Worm (Caenorhabditis elegans) whole organism, mixed stage, embryonic: ENCODE data around the gene abts-2.

Experiments used
- bed-3 ChIP-seq: fragments of 200-800 bp; sonication (Bioruptor generic); optimal IDR thresholded peaks from 3 replicates; lab custom pipeline; 2018; ENCODE audit warnings: mild to moderate bottlenecking, missing genetic modification characterization, moderate library complexity, missing compliant biosample characterization
- ceh-39 ChIP-seq: fragments of 150-350 bp; optimal IDR thresholded peaks from 2 replicates; lab custom pipeline; 2014; ENCODE audit warnings: missing biosample characterization, missing genetic modification characterization
- ceh-43 ChIP-seq: fragments of 200-800 bp; sonication (Bioruptor generic); optimal IDR thresholded peaks from 2 replicates; lab custom pipeline; 2018; ENCODE audit warnings: mild to moderate bottlenecking, missing genetic modification characterization, moderate library complexity, missing compliant biosample characterization
- ceh-83 ChIP-seq: fragments of 200-800 bp; sonication (Bioruptor generic); optimal IDR thresholded peaks from 2 replicates; lab custom pipeline; 2018; ENCODE audit warnings: mild to moderate bottlenecking, missing genetic modification characterization, missing compliant biosample characterization
- cnd-1 ChIP-seq: fragments of 200-800 bp; sonication (Bioruptor generic); optimal IDR thresholded peaks from 2 replicates; lab custom pipeline; 2018; ENCODE audit warnings: mild to moderate bottlenecking, missing genetic modification characterization, missing compliant biosample characterization
- drap-1 ChIP-seq: fragments of 200-800 bp; sonication (Bioruptor generic); optimal IDR thresholded peaks from 3 replicates; lab custom pipeline; 2018; ENCODE audit warnings: mild to moderate bottlenecking, missing genetic modification characterization, missing compliant biosample characterization
- elt-1 ChIP-seq: sonication (generic microtip); optimal IDR thresholded peaks from 2 replicates; lab custom pipeline; 2017; ENCODE audit warnings: missing genetic modification characterization, mild to moderate bottlenecking, missing compliant biosample characterization, antibody characterized with exemption, moderate library complexity, borderline replicate concordance; ENCODE audit not compliant: insufficient read depth
- elt-3 ChIP-seq: fragments of 150-350 bp; optimal IDR thresholded peaks from 2 replicates; lab custom pipeline; 2014; ENCODE audit warnings: missing biosample characterization, missing genetic modification characterization
- ham-2 ChIP-seq: fragments of 200-800 bp; sonication (Bioruptor generic); optimal IDR thresholded peaks from 2 replicates; lab custom pipeline; 2018; ENCODE audit warnings: mild to moderate bottlenecking, missing genetic modification characterization, missing compliant biosample characterization
- hlh-1 ChIP-seq: fragments of 150-350 bp; optimal IDR thresholded peaks from 2 replicates; lab custom pipeline; 2014; ENCODE audit warnings: missing biosample characterization, missing genetic modification reagents, missing genetic modification characterization
- lin-13 ChIP-seq: fragments of 150-350 bp; optimal IDR thresholded peaks from 2 replicates; lab custom pipeline; 2014; ENCODE audit warnings: missing biosample characterization, missing genetic modification characterization
- lin-32 ChIP-seq: fragments of 200-800 bp; sonication (Bioruptor generic); optimal IDR thresholded peaks from 2 replicates; lab custom pipeline; 2018; ENCODE audit warnings: mild to moderate bottlenecking, missing genetic modification characterization, missing compliant biosample characterization
- lsy-2 ChIP-seq: fragments of 150-350 bp; optimal IDR thresholded peaks from 2 replicates; lab custom pipeline; 2014; ENCODE audit warnings: missing biosample characterization, missing genetic modification characterization
- mab-5 ChIP-seq: fragments of 150-350 bp; optimal IDR thresholded peaks from 2 replicates; lab custom pipeline; 2014; ENCODE audit warnings: missing biosample characterization, missing genetic modification characterization
- mep-1 ChIP-seq: fragments of 150-350 bp; optimal IDR thresholded peaks from 2 replicates; lab custom pipeline; 2017; ENCODE audit warnings: missing biosample characterization, missing genetic modification reagents, missing genetic modification characterization, inconsistent platforms
- mls-2 ChIP-seq: sonication (generic microtip); optimal IDR thresholded peaks from 2 replicates; lab custom pipeline; 2016; ENCODE audit warnings: mild to moderate bottlenecking, missing genetic modification characterization, moderate library complexity, missing compliant biosample characterization
- nhr-12 ChIP-seq: fragments of 150-350 bp; optimal IDR thresholded peaks from 2 replicates; lab custom pipeline; 2014; ENCODE audit warnings: missing biosample characterization, missing genetic modification characterization
- nhr-2 ChIP-seq: fragments of 150-350 bp; optimal IDR thresholded peaks from 2 replicates; lab custom pipeline; 2014; ENCODE audit warnings: missing biosample characterization, missing genetic modification characterization
- nhr-237 ChIP-seq: fragments of 150-350 bp; optimal IDR thresholded peaks from 2 replicates; lab custom pipeline; 2014; ENCODE audit warnings: missing biosample characterization, missing genetic modification characterization
- nhr-28 ChIP-seq: fragments of 150-350 bp; optimal IDR thresholded peaks from 2 replicates; lab custom pipeline; 2014; ENCODE audit warnings: missing biosample characterization, missing genetic modification characterization
- nhr-76 ChIP-seq: sonication (generic microtip); optimal IDR thresholded peaks from 2 replicates; lab custom pipeline; 2017; ENCODE audit warnings: missing biosample characterization, missing genetic modification characterization
- pha-4 ChIP-seq: fragments of 150-350 bp; optimal IDR thresholded peaks from 2 replicates; lab custom pipeline; 2018; ENCODE audit warnings: missing biosample characterization, missing genetic modification reagents, missing genetic modification characterization
- snpc-4 ChIP-seq: fragments of 150-350 bp; optimal IDR thresholded peaks from 2 replicates; lab custom pipeline; 2014; ENCODE audit warnings: missing biosample characterization, missing genetic modification characterization
- sptf-1 ChIP-seq: sonication (generic microtip); optimal IDR thresholded peaks from 2 replicates; lab custom pipeline; 2017; ENCODE audit warnings: mild to moderate bottlenecking, missing genetic modification characterization, moderate library complexity, missing compliant biosample characterization
- unc-120 ChIP-seq: sonication (generic microtip); optimal IDR thresholded peaks from 2 replicates; lab custom pipeline; 2017; ENCODE audit warnings: missing genetic modification characterization, missing compliant biosample characterization; ENCODE audit not compliant: poor library complexity, severe bottlenecking
- unc-39 ChIP-seq: fragments of 150-350 bp; optimal IDR thresholded peaks from 2 replicates; lab custom pipeline; 2014; ENCODE audit warnings: missing biosample characterization, missing genetic modification characterization
- unc-62 ChIP-seq: fragments of 150-350 bp; optimal IDR thresholded peaks from 2 replicates; lab custom pipeline; 2014; ENCODE audit warnings: missing biosample characterization, missing genetic modification reagents, missing genetic modification characterization
- zip-8 ChIP-seq: fragments of 150-350 bp; optimal IDR thresholded peaks from 2 replicates; lab custom pipeline; 2014; ENCODE audit warnings: missing biosample characterization, missing genetic modification characterization
- ztf-11 ChIP-seq: fragments of 150-350 bp; optimal IDR thresholded peaks from 2 replicates; lab custom pipeline; 2014; ENCODE audit warnings: missing biosample characterization, missing genetic modification characterization

The abts-2 gene

DNA sequence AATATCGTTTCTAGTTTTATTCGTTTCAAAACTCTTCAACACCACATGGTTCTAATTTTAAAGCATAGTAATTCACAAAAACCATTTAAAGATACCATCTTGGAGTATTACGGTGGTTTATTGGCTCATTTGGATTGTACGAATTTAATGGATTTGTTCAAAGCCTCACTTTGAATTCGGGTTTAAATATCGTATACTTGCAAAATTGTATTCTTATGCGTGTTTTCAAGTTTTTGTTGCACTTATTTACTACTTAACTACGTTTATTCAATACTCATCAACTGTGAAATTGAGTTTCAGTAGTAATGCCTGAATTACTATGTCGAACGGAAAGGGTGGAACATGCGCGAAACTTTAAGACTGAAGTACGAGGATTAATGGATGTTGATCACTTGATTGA, at the start of gene abts-2:
Gene abts-2, plus strand, starts transcription at position 301 of the 400 bp plus-strand sequence.
- TF ChIP-seq unc-120 (tag; lab: Kevin White, UChicago): no peak
- no peak for TF ChIP-seq elt-1
- TF ChIP-seq lsy-2 (tag; lab: Kevin White, UChicago): no peak
- no peak for TF ChIP-seq ham-2 (GFP tag; lab: Kevin White, UChicago)
- TF ChIP-seq nhr-12 (tag; lab: Kevin White, UChicago): no peak
- TF ChIP-seq drap-1: no peak
- no peak for TF ChIP-seq nhr-2 (tag; lab: Kevin White, UChicago)
- TF ChIP-seq mab-5 (tag; lab: Kevin White, UChicago): no peak
- no peak for TF ChIP-seq snpc-4
- no peak for TF ChIP-seq pha-4 (tag; lab: Kevin White, UChicago)
- TF ChIP-seq nhr-76 (tag; lab: Kevin White, UChicago): no peak
- no peak for TF ChIP-seq unc-39 (tag; lab: Kevin White, UChicago)
- TF ChIP-seq zip-8 (tag; lab: Kevin White, UChicago): no peak
- no peak for TF ChIP-seq bed-3 (GFP tag; lab: Kevin White, UChicago)
- no peak for TF ChIP-seq ceh-43 (GFP tag; lab: Kevin White, UChicago)
- no peak for TF ChIP-seq ztf-11 (tag; lab: Kevin White, UChicago)

DNA sequence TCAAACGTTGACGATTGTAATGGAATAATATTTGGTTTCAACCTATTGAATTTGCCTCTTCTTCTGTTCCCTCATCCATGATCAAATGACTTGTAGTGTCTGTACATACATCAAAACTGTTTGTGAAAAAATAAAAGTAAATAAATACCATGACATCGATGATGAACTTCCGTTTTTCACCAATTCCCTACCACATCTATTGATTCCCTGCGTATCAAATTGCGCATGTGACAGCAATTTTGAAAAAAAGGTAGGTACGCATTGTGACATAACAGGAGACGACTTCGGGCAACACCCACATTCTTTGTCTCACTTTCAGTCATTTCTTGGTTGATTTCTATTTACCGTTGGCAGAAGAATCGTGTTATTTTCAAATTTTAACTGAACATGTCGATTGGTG, 49.1 kb upstream of the abts-2 start, which contains the start of gene C35C5.9:
Gene C35C5.9, plus strand, starts transcription at position 161 of the 400 bp plus-strand sequence.
- TF ChIP-seq ceh-39 (tag; lab: Kevin White, UChicago): no peak
- TF ChIP-seq nhr-12 (tag; lab: Kevin White, UChicago): no peak
- TF ChIP-seq drap-1: no peak
- TF ChIP-seq lsy-2 (tag; lab: Kevin White, UChicago): no peak
- no peak for TF ChIP-seq mls-2
- TF ChIP-seq sptf-1 (tag; lab: Kevin White, UChicago): no peak
- no peak for TF ChIP-seq nhr-237
- TF ChIP-seq ceh-83 (GFP tag; lab: Kevin White, UChicago): no peak
- no peak for TF ChIP-seq bed-3 (GFP tag; lab: Kevin White, UChicago)
- TF ChIP-seq unc-62: no peak
- no peak for TF ChIP-seq lin-32 (GFP tag; lab: Kevin White, UChicago)
- no peak for TF ChIP-seq pha-4 (tag; lab: Kevin White, UChicago)
- no peak for TF ChIP-seq nhr-76 (tag; lab: Kevin White, UChicago)
- TF ChIP-seq snpc-4: no peak
- no peak for TF ChIP-seq nhr-28 (tag; lab: Kevin White, UChicago)
- TF ChIP-seq ham-2 (GFP tag; lab: Kevin White, UChicago): no peak
- no peak for TF ChIP-seq lin-13 (tag; lab: Kevin White, UChicago)
- TF ChIP-seq mep-1: no peak
- TF ChIP-seq hlh-1 (tag; lab: Kevin White, UChicago): no peak
- TF ChIP-seq, all 35 proteins: peak for 0

DNA sequence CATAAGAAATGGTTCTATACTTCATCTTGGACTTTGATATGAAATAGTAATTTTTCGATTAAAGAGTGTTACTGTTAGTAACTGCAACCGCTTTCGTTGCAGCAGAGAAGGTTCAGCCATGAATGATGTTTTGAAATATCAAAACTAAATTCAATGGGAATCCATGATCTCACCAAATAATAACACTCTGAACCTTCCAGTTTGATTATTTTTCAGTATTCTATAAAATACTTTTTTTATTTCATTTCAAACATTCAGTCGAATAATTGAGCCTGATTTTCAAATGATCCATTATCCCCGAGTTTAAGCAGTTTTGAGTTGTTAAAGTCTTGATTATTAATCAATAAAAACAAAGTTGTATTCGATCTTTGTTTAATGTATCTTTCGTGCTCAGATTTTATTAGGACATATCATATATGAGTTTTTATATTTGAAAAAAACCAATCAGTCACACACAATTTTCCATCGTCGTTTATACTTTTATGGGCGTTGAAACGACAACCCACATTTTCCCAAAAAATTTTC, 48.2 kb upstream of the abts-2 start, which contains the start of gene gcp-2.2:
Gene gcp-2.2, plus strand, starts transcription at position 475 of the 525 bp plus-strand sequence.
- TF ChIP-seq elt-3 (tag; lab: Kevin White, UChicago) (no peak), drap-1 (no peak), nhr-28 (tag; lab: Kevin White, UChicago) (no peak)
- TF ChIP-seq, all 35 proteins: peak for 0

DNA sequence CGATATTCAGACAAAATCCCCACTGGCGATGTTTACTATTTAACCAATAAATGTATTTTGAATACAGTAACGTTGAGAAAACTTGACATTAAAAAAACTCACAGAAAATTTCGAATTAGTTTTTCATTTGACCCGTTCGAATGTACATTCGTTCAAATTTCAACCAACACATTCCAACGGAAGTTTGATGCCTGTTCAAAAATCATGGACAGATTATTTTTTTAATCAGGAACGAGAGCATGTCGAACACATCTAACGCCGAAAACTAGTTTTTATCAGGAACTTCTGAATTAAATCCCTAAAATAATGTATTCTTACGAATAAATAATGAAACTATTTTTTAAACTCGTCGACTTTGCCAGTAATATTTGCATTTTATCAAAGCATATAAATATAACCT, 43.8 kb upstream of the abts-2 start:
- no peak for TF ChIP-seq pha-4 (tag; lab: Kevin White, UChicago)
- no peak for TF ChIP-seq mls-2

DNA sequence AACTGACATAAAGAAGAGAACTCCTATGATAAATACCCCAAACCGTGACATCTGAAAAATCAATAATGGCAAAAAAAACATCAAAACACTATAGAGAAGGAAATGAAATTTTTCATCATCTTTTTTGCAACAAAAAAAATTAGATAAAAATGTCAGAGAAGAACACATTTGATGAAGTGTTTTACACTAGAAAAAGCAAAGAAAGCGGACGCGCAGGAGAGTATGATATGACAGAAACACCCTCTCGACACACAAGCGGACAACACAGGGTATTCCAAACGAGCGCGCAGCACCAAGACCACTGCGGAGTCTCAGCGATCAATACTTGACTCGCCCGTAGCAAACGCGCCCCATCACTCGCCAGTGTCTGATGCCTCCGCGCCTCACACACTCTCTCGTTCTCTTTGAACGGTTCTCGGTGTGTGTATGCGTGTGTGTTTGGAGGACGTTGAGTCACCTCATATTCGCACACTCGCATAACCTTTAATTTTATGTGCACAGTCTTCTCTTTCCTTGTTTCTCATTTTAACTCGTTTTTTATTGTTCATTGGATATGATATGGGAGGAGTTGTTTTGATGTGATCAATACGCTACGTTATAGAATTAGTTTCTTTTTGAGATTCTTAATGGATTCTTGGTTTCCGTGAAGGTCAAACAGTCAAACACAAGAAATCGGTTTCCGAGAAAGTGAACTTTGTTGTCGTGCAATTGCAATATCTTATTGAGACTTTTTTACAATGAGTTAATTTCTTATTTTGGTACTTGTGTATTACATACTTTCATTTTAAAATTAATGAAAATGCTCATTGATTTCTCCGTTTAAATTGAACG, 38.8 kb upstream of the abts-2 start, which contains the start of gene selt-1.1:
Gene selt-1.1, minus strand, starts transcription at position 51 of the 831 bp plus-strand sequence.
- TF ChIP-seq pha-4 (tag; lab: Kevin White, UChicago) (peak; percentile 82), hlh-1 (tag; lab: Kevin White, UChicago) (peak; percentile 38), nhr-28 (tag; lab: Kevin White, UChicago) (no peak), lsy-2 (tag; lab: Kevin White, UChicago) (no peak), ceh-83 (GFP tag; lab: Kevin White, UChicago) (peak; percentile 59), ceh-43 (GFP tag; lab: Kevin White, UChicago) (no peak), unc-120 (tag; lab: Kevin White, UChicago) (peak; percentile 70), lin-13 (tag; lab: Kevin White, UChicago) (no peak), mab-5 (tag; lab: Kevin White, UChicago) (no peak), nhr-237 (peak; percentile 13), drap-1 (peak; percentile 14), bed-3 (GFP tag; lab: Kevin White, UChicago) (no peak), sptf-1 (tag; lab: Kevin White, UChicago) (no peak), mep-1 (peak; percentile 9), nhr-2 (tag; lab: Kevin White, UChicago) (peak; percentile 57), unc-62 (peak; percentile 36), unc-39 (tag; lab: Kevin White, UChicago) (no peak), snpc-4 (no peak), cnd-1 (tag; lab: Kevin White, UChicago) (peak; percentile 4)
- TF ChIP-seq, all 35 proteins: peak for 10
